Worm (Caenorhabditis elegans): ENCODE measurements around the gene nhr-16.

- TF ChIP-seq tbx-37 (GFP tag; conservative IDR thresholded peaks at IDR 0.05) (no peak), sea-1 (GFP tag; conservative IDR thresholded peaks at IDR 0.05) (no peak), ama-1 (optimal IDR thresholded peaks at IDR 0.05) (no peak), scrt-1 (GFP tag; IDR thresholded peaks at IDR 0.05) (no peak), ceh-36 (tag; optimal IDR thresholded peaks at IDR 0.05) (no peak), tra-4 (tag; optimal IDR thresholded peaks at IDR 0.05) (no peak), ceh-13 (GFP tag; optimal IDR thresholded peaks at IDR 0.05) (no peak), flt-1 (GFP tag; IDR thresholded peaks at IDR 0.05) (no peak), hnd-1 (tag; optimal IDR thresholded peaks at IDR 0.05) (no peak), F13C5.2 (tag; optimal IDR thresholded peaks at IDR 0.05) (no peak), ets-7 (tag; optimal IDR thresholded peaks at IDR 0.05) (no peak), hmbx-1 (tag; optimal IDR thresholded peaks at IDR 0.05) (no peak)
Measured at ce11 chrII:4462842-4463241, 24.2 kb downstream of the nhr-16 start.

All from whole organism, early embryonic.